Worm (Caenorhabditis elegans) whole organism, mixed stage, embryonic: ENCODE results near the gene ketn-1.

Experiments used
- cnd-1 ChIP-seq: fragments of 200-800 bp; sonication (Bioruptor generic); optimal IDR thresholded peaks from 2 replicates; lab custom pipeline; 2018; ENCODE audit warnings: mild to moderate bottlenecking, missing genetic modification characterization, missing compliant biosample characterization
- drap-1 ChIP-seq: fragments of 200-800 bp; sonication (Bioruptor generic); optimal IDR thresholded peaks from 3 replicates; lab custom pipeline; 2018; ENCODE audit warnings: mild to moderate bottlenecking, missing genetic modification characterization, missing compliant biosample characterization
- elt-1 ChIP-seq: sonication (generic microtip); optimal IDR thresholded peaks from 2 replicates; lab custom pipeline; 2017; ENCODE audit warnings: missing genetic modification characterization, mild to moderate bottlenecking, missing compliant biosample characterization, antibody characterized with exemption, moderate library complexity, borderline replicate concordance; ENCODE audit not compliant: insufficient read depth
- mab-5 ChIP-seq: fragments of 150-350 bp; optimal IDR thresholded peaks from 2 replicates; lab custom pipeline; 2014; ENCODE audit warnings: missing biosample characterization, missing genetic modification characterization
- nhr-12 ChIP-seq: fragments of 150-350 bp; optimal IDR thresholded peaks from 2 replicates; lab custom pipeline; 2014; ENCODE audit warnings: missing biosample characterization, missing genetic modification characterization
- nhr-237 ChIP-seq: fragments of 150-350 bp; optimal IDR thresholded peaks from 2 replicates; lab custom pipeline; 2014; ENCODE audit warnings: missing biosample characterization, missing genetic modification characterization
- nhr-28 ChIP-seq: fragments of 150-350 bp; optimal IDR thresholded peaks from 2 replicates; lab custom pipeline; 2014; ENCODE audit warnings: missing biosample characterization, missing genetic modification characterization
- pha-4 ChIP-seq: fragments of 150-350 bp; optimal IDR thresholded peaks from 2 replicates; lab custom pipeline; 2018; ENCODE audit warnings: missing biosample characterization, missing genetic modification reagents, missing genetic modification characterization
- sptf-1 ChIP-seq: sonication (generic microtip); optimal IDR thresholded peaks from 2 replicates; lab custom pipeline; 2017; ENCODE audit warnings: mild to moderate bottlenecking, missing genetic modification characterization, moderate library complexity, missing compliant biosample characterization
- unc-39 ChIP-seq: fragments of 150-350 bp; optimal IDR thresholded peaks from 2 replicates; lab custom pipeline; 2014; ENCODE audit warnings: missing biosample characterization, missing genetic modification characterization
- unc-62 ChIP-seq: fragments of 150-350 bp; optimal IDR thresholded peaks from 2 replicates; lab custom pipeline; 2014; ENCODE audit warnings: missing biosample characterization, missing genetic modification reagents, missing genetic modification characterization

DNA sequence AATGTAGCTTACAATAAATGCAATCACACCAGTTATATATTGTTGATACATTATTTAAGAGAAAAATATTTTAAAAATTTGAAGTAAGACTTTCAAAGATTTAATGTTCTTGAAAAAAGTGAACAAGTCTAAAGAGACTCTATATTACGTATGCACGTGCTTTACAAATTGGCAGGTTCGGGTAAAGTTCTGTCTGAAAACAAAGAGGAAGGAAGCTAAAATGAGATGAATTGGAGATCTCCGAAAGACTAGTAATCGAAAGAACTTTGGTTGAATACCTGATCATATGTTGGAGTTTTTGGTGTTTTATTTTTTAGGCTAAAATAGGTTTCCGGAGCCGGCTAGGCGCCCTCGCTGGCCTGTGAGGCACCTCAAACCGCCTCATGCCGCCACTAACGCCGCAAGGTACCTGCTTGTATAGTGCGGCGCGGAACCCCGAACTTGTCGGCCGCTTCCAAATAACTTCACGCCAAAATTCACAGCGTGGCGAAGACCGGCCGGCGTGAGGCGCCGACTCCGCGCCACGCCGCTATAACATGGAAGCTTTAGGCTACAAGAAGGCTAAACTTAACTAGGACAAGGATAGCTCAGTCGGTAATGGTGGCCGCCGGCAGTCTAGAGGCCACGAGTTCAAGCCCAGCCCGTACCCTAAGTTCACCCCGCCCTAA is 50.3 kb downstream of the ketn-1 start, which contains the start of gene srx-28:
- TF ChIP-seq cnd-1 (tag; lab: Kevin White, UChicago) (no peak), nhr-28 (tag; lab: Kevin White, UChicago) (no peak), elt-1 (tag; lab: Kevin White, UChicago) (no peak), nhr-12 (tag; lab: Kevin White, UChicago) (no peak), unc-39 (tag; lab: Kevin White, UChicago) (no peak), drap-1 (GFP tag; lab: Kevin White, UChicago) (no peak), sptf-1 (tag; lab: Kevin White, UChicago) (no peak), nhr-237 (no peak), mab-5 (tag; lab: Kevin White, UChicago) (no peak), unc-62 (GFP tag; lab: Kevin White, UChicago) (no peak), pha-4 (tag; lab: Kevin White, UChicago) (no peak)
